Fruit fly (Drosophila melanogaster) whole organism, adult: ENCODE results near the gene CG42369.

Source experiments
- CG11617 ChIP-seq: fragments of 200-800 bp; sonication (Bioruptor generic); optimal IDR thresholded peaks from 2 replicates; lab custom pipeline; 2017; ENCODE audit warnings: mild to moderate bottlenecking, missing biosample characterization, missing genetic modification reagents, missing genetic modification characterization
- CG12768 ChIP-seq: fragments of 200-800 bp; sonication (Bioruptor generic); optimal IDR thresholded peaks from 2 replicates; lab custom pipeline; 2017; ENCODE audit warnings: missing biosample characterization, missing genetic modification characterization, mild to moderate bottlenecking, moderate library complexity, missing genetic modification reagents
- CG14711 ChIP-seq: fragments of 200-800 bp; sonication (Bioruptor generic); optimal IDR thresholded peaks from 2 replicates; lab custom pipeline; 2018; ENCODE audit warnings: missing biosample characterization, mild to moderate bottlenecking, missing genetic modification characterization, moderate library complexity
- CG1620 ChIP-seq: fragments of 200-800 bp; sonication (Bioruptor generic); optimal IDR thresholded peaks from 2 replicates; lab custom pipeline; 2016; ENCODE audit warnings: missing biosample characterization, missing genetic modification characterization
- CG33017 ChIP-seq: fragments of 200-800 bp; sonication (Bioruptor generic); optimal IDR thresholded peaks from 2 replicates; lab custom pipeline; 2018; ENCODE audit warnings: missing biosample characterization, mild to moderate bottlenecking, missing genetic modification characterization, moderate library complexity
- CG5204 ChIP-seq: fragments of 200-800 bp; sonication (Bioruptor generic); optimal IDR thresholded peaks from 2 replicates; lab custom pipeline; 2016; ENCODE audit warnings: missing biosample characterization, missing genetic modification characterization
- CG7045 ChIP-seq: fragments of 200-800 bp; sonication (Bioruptor generic); optimal IDR thresholded peaks from 2 replicates; lab custom pipeline; 2017; ENCODE audit warnings: missing biosample characterization, mild to moderate bottlenecking, missing genetic modification characterization
- CG7101 ChIP-seq: fragments of 200-800 bp; sonication (Bioruptor generic); optimal IDR thresholded peaks from 2 replicates; lab custom pipeline; 2018; ENCODE audit warnings: missing biosample characterization, mild to moderate bottlenecking, missing genetic modification characterization, moderate library complexity
- Clk ChIP-seq: fragments of 200-800 bp; sonication (Bioruptor generic); optimal IDR thresholded peaks from 2 replicates; lab custom pipeline; 2017; ENCODE audit warnings: missing biosample characterization, missing genetic modification characterization
- Crg-1 ChIP-seq: fragments of 200-800 bp; sonication (Bioruptor generic); optimal IDR thresholded peaks from 2 replicates; lab custom pipeline; 2016; ENCODE audit warnings: missing biosample characterization, missing genetic modification characterization
- Hr96 ChIP-seq: fragments of 200-800 bp; sonication (Bioruptor generic); optimal IDR thresholded peaks from 2 replicates; lab custom pipeline; 2016; ENCODE audit warnings: missing biosample characterization, missing genetic modification characterization
- Mnt ChIP-seq: fragments of 200-800 bp; sonication (Bioruptor generic); optimal IDR thresholded peaks from 2 replicates; lab custom pipeline; 2016; ENCODE audit warnings: missing biosample characterization, mild to moderate bottlenecking, missing genetic modification characterization
- bab1 ChIP-seq: fragments of 200-800 bp; sonication (Bioruptor generic); optimal IDR thresholded peaks from 3 replicates; lab custom pipeline; 2019; ENCODE audit warnings: missing biosample characterization, mild to moderate bottlenecking, missing genetic modification characterization, moderate library complexity
- cic ChIP-seq: fragments of 200-800 bp; sonication (Bioruptor generic); optimal IDR thresholded peaks from 2 replicates; lab custom pipeline; 2017; ENCODE audit warnings: missing biosample characterization, mild to moderate bottlenecking, missing genetic modification characterization, moderate library complexity
- cnc ChIP-seq, 2 experiments: fragments of >200 bp; optimal IDR thresholded peaks; 2 replicates each; lab custom pipeline; 2017
- kay ChIP-seq: fragments of 200-800 bp; sonication (Bioruptor generic); peaks from one replicate; lab custom pipeline; 2016; ENCODE audit warnings: missing biosample characterization, missing genetic modification characterization, borderline replicate concordance
- ovo ChIP-seq: fragments of 200-800 bp; sonication (Bioruptor generic); optimal IDR thresholded peaks from 2 replicates; lab custom pipeline; 2016; ENCODE audit warnings: missing biosample characterization, missing genetic modification characterization
- pad ChIP-seq: fragments of 200-800 bp; sonication (Bioruptor generic); optimal IDR thresholded peaks from 3 replicates; lab custom pipeline; 2017; ENCODE audit warnings: missing biosample characterization, missing genetic modification characterization, mild to moderate bottlenecking, moderate library complexity, missing genetic modification reagents
- tj ChIP-seq: fragments of 200-800 bp; sonication (Bioruptor generic); optimal IDR thresholded peaks from 3 replicates; lab custom pipeline; 2017; ENCODE audit warnings: missing biosample characterization, mild to moderate bottlenecking, missing genetic modification characterization, moderate library complexity
- toe ChIP-seq: fragments of 200-800 bp; sonication (Bioruptor generic); optimal IDR thresholded peaks from 2 replicates; lab custom pipeline; 2016; ENCODE audit warnings: missing biosample characterization, missing genetic modification characterization

Gene CG42369

DNA sequence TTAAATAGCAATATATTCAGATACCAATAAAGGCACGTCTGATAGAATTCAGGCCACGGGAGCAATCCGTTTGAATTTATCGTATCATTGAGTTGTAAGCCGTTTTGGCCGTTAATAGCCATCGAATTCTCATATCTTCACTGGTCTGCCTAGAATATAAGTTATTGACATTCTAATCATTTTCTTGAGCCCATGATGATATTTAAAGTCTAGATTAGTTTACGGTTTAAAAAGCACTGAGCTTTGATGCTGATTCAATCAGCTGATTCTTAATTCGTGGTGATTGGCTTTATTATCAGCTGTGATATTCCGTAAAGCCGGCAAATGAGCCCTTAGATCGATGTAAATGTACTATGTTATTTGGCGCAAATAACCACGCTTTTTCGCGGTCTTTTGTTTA lies 25.0 kb downstream of the CG42369 start, which contains the start of gene slam:
TSS of gene slam (plus strand) at position 301 of the 400 bp plus-strand sequence.
- TF ChIP-seq CG14711 (no peak), pad (GFP tag; lab: Kevin White, UChicago) (no peak), Hr96 (no peak), CG12768 (GFP tag; lab: Kevin White, UChicago) (no peak), Clk (GFP tag; lab: Kevin White, UChicago) (no peak), Crg-1 (GFP tag; lab: Kevin White, UChicago) (no peak), CG7101 (no peak), CG7045 (no peak), bab1 (no peak), cnc (optimal IDR thresholded peaks at IDR 0.05; lab: Kevin White, UChicago) (no peak), CG11617 (GFP tag; lab: Kevin White, UChicago) (no peak), cic (GFP tag; lab: Kevin White, UChicago) (no peak), ovo (GFP tag; lab: Kevin White, UChicago) (no peak), tj (GFP tag; lab: Kevin White, UChicago) (no peak), CG33017 (tag; lab: Kevin White, UChicago) (no peak), CG1620 (GFP tag; lab: Kevin White, UChicago) (no peak), kay (GFP tag; lab: Kevin White, UChicago) (no peak), Mnt (GFP tag; lab: Kevin White, UChicago) (no peak), CG5204 (GFP tag; lab: Kevin White, UChicago) (no peak)

- peak; percentile 35 for TF ChIP-seq bab1
- TF ChIP-seq CG1620 (GFP tag; lab: Kevin White, UChicago): no peak
- no peak for TF ChIP-seq CG7101
- TF ChIP-seq tj (GFP tag; lab: Kevin White, UChicago): peak; percentile 97
- no peak for TF ChIP-seq CG12768 (GFP tag; lab: Kevin White, UChicago)
- no peak for TF ChIP-seq CG33017 (tag; lab: Kevin White, UChicago)
- no peak for TF ChIP-seq Crg-1 (GFP tag; lab: Kevin White, UChicago)
Observed at dm6 chr2L:6371025-6371641, 25.9 kb downstream of the CG42369 start.

dm6 chr2L:6369286-6369685 lies 27.8 kb downstream of the CG42369 start:
- no peak for TF ChIP-seq CG12768 (GFP tag; lab: Kevin White, UChicago)
- TF ChIP-seq CG11617 (GFP tag; lab: Kevin White, UChicago): no peak
- no peak for TF ChIP-seq tj (GFP tag; lab: Kevin White, UChicago)
- TF ChIP-seq kay (GFP tag; lab: Kevin White, UChicago): no peak
- TF ChIP-seq CG7045: no peak
- TF ChIP-seq Mnt (GFP tag; lab: Kevin White, UChicago): no peak
- no peak for TF ChIP-seq CG1620 (GFP tag; lab: Kevin White, UChicago)

DNA sequence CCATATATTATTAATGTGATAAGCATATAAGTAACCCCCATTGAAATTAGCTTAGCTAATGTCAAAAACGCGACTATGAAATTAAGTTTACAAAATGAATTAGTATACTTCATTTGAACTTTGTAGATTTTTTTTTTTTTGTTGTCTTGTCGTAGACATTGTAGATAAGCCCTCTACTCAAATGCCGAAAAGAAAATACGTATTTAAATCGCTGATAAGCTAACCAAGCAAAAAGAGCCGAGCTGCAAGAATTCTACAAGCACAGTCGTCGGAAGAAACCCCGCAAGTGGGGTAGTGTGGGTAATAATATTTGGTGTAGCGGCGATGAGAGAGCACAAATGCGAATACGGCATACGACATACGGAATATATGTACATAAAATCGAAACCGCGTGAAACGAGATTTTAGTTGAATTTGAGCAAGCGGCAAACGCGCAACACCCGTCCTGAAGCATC lies 29.5 kb downstream of the CG42369 start, which contains the start of gene Nepl4:
TSS of gene Nepl4 (plus strand) at position 405 of the 455 bp plus-strand sequence.
- TF ChIP-seq CG1620 (GFP tag; lab: Kevin White, UChicago): no peak
- TF ChIP-seq pad (GFP tag; lab: Kevin White, UChicago): no peak
- TF ChIP-seq tj (GFP tag; lab: Kevin White, UChicago): peak; percentile 78
- no peak for TF ChIP-seq CG5204 (GFP tag; lab: Kevin White, UChicago)

- TF ChIP-seq ovo (GFP tag; lab: Kevin White, UChicago) (no peak), CG11617 (GFP tag; lab: Kevin White, UChicago) (no peak), CG12768 (GFP tag; lab: Kevin White, UChicago) (no peak), kay (GFP tag; lab: Kevin White, UChicago) (no peak), Hr96 (no peak), CG33017 (tag; lab: Kevin White, UChicago) (no peak), CG7045 (no peak), cic (GFP tag; lab: Kevin White, UChicago) (no peak), Mnt (GFP tag; lab: Kevin White, UChicago) (no peak), cnc (optimal IDR thresholded peaks at IDR 0.05; lab: Kevin White, UChicago) (no peak), pad (GFP tag; lab: Kevin White, UChicago) (no peak), CG5204 (GFP tag; lab: Kevin White, UChicago) (no peak), Crg-1 (GFP tag; lab: Kevin White, UChicago) (no peak), toe (GFP tag; lab: Kevin White, UChicago) (no peak), bab1 (no peak)
Observed at dm6 chr2L:6366924-6367323, 30.1 kb downstream of the CG42369 start.

- TF ChIP-seq CG7101 (no peak), CG1620 (GFP tag; lab: Kevin White, UChicago) (no peak), CG14711 (no peak), Clk (GFP tag; lab: Kevin White, UChicago) (no peak), ovo (GFP tag; lab: Kevin White, UChicago) (no peak), cic (GFP tag; lab: Kevin White, UChicago) (no peak), CG7045 (no peak), bab1 (no peak), kay (GFP tag; lab: Kevin White, UChicago) (no peak), CG12768 (GFP tag; lab: Kevin White, UChicago) (no peak), Mnt (GFP tag; lab: Kevin White, UChicago) (no peak), CG33017 (tag; lab: Kevin White, UChicago) (no peak), CG5204 (GFP tag; lab: Kevin White, UChicago) (no peak), cnc (optimal IDR thresholded peaks at IDR 0.05; lab: Kevin White, UChicago) (no peak), CG11617 (GFP tag; lab: Kevin White, UChicago) (no peak)
Observed at dm6 chr2L:6360059-6360458, 37.0 kb downstream of the CG42369 start.
